Worm (Caenorhabditis elegans) whole organism, L3 larva: Measurements from ENCODE around the gene cpt-6.

Experiments
- aly-2 ChIP-seq: fragments of 150-350 bp; optimal IDR thresholded peaks from 2 replicates; lab custom pipeline; 2014; ENCODE audit warnings: missing biosample characterization, missing genetic modification characterization
- ama-1 ChIP-seq: fragments of 150-350 bp; optimal IDR thresholded peaks from 2 replicates; lab custom pipeline; 2018
- ceh-28 ChIP-seq: fragments of 150-350 bp; optimal IDR thresholded peaks from 2 replicates; lab custom pipeline; 2014; ENCODE audit warnings: missing biosample characterization, missing genetic modification reagents, missing genetic modification characterization
- ceh-82 ChIP-seq: fragments of 150-350 bp; optimal IDR thresholded peaks from 2 replicates; lab custom pipeline; 2014; ENCODE audit warnings: missing biosample characterization, missing genetic modification characterization
- elt-1 ChIP-seq: fragments of 150-350 bp; optimal IDR thresholded peaks from 2 replicates; lab custom pipeline; 2014; ENCODE audit warnings: missing biosample characterization, missing genetic modification characterization
- fos-1 ChIP-seq: fragments of 150-350 bp; optimal IDR thresholded peaks from 2 replicates; lab custom pipeline; 2014; ENCODE audit warnings: missing biosample characterization, missing genetic modification characterization
- lin-15B ChIP-seq: fragments of 150-350 bp; optimal IDR thresholded peaks from 2 replicates; lab custom pipeline; 2014; ENCODE audit warnings: missing biosample characterization, missing genetic modification characterization
- nhr-11 ChIP-seq: fragments of 150-350 bp; optimal IDR thresholded peaks from 2 replicates; lab custom pipeline; 2014; ENCODE audit warnings: missing biosample characterization, missing genetic modification characterization
- nhr-23 ChIP-seq: fragments of 150-350 bp; optimal IDR thresholded peaks from 2 replicates; lab custom pipeline; 2014; ENCODE audit warnings: missing biosample characterization, missing genetic modification reagents, missing genetic modification characterization
- nhr-237 ChIP-seq: fragments of 150-350 bp; optimal IDR thresholded peaks from 2 replicates; lab custom pipeline; 2014; ENCODE audit warnings: missing biosample characterization, missing genetic modification characterization
- nhr-28 ChIP-seq: fragments of 150-350 bp; optimal IDR thresholded peaks from 2 replicates; lab custom pipeline; 2014; ENCODE audit warnings: missing biosample characterization, missing genetic modification characterization
- pha-4 ChIP-seq: fragments of 150-350 bp; optimal IDR thresholded peaks from 2 replicates; lab custom pipeline; 2014; ENCODE audit warnings: missing biosample characterization, missing genetic modification reagents, missing genetic modification characterization
- pqm-1 ChIP-seq: fragments of 150-350 bp; optimal IDR thresholded peaks from 2 replicates; lab custom pipeline; 2017; ENCODE audit warnings: missing biosample characterization, missing genetic modification characterization, inconsistent platforms
- ztf-11 ChIP-seq: fragments of 150-350 bp; optimal IDR thresholded peaks from 2 replicates; lab custom pipeline; 2014; ENCODE audit warnings: missing biosample characterization, missing genetic modification characterization

DNA sequence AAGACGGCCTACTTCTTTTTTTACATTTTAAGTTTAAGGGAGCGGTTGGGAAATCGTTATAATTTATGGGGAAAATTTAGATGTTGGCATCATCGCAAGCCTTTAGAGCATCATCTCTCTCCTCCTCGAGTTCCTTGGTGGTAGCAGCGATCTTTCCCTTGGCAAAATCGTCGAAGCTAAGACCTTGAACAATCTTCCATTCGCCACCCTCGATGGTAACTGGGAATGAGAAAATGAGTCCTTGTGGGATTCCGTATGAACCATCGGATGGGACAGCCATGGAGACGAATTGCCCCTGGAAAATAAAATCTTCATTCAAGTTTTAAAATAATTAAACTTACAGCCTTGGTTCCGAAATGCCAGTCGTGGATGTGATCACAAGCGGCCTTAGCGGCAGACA lies 21.6 kb upstream of the cpt-6 start:
- TF ChIP-seq pha-4 (tag; lab: Kevin White, UChicago) (no peak), nhr-28 (tag; lab: Kevin White, UChicago) (no peak), nhr-11 (no peak), ztf-11 (no peak), ama-1 (lab: Kevin White, UChicago) (no peak), nhr-23 (tag; lab: Kevin White, UChicago) (no peak), nhr-237 (tag; lab: Kevin White, UChicago) (no peak), ceh-28 (tag; lab: Kevin White, UChicago) (no peak), pqm-1 (tag; lab: Kevin White, UChicago) (no peak), fos-1 (no peak), aly-2 (tag; lab: Kevin White, UChicago) (no peak), elt-1 (tag; lab: Kevin White, UChicago) (no peak), lin-15B (tag; lab: Kevin White, UChicago) (no peak), ceh-82 (tag; lab: Kevin White, UChicago) (no peak)
